Worm (Caenorhabditis elegans) whole organism, dauer: ENCODE results near the gene Y44A6D.5.

Source experiments
- unc-62 ChIP-seq: sonication (generic microtip); optimal IDR thresholded peaks from 2 replicates; lab custom pipeline; 2017; ENCODE audit warnings: missing biosample characterization, missing genetic modification reagents, missing genetic modification characterization

Y44A6D.5 gene

ce11 chrV:20753838-20754503 is 48.8 kb downstream of the Y44A6D.5 start:
- TF ChIP-seq unc-62 (GFP tag; lab: Kevin White, UChicago) = no peak

ce11 chrV:20752609-20753102 is 50.1 kb downstream of the Y44A6D.5 start, which contains the start of gene pha-4:
Gene pha-4 (plus strand): TSS chrV:20753052.
- TF ChIP-seq unc-62 (GFP tag; lab: Kevin White, UChicago) = no peak
